Fruit fly (Drosophila melanogaster) whole organism, embryonic: ENCODE measurements around the gene CG32651.

Experiments used
- CG14860 ChIP-seq: fragments of 200-800 bp; sonication (Bioruptor generic); IDR thresholded peaks from 3 replicates; pipeline ENCODE4 v1.3.6; 2022; ENCODE audit warnings: missing biosample characterization, missing genetic modification characterization; ENCODE audit not compliant: partially characterized antibody
- CG17912 ChIP-seq: fragments of 200-800 bp; sonication (Bioruptor generic); optimal IDR thresholded peaks from 2 replicates; lab custom pipeline; 2018; ENCODE audit warnings: missing biosample characterization, mild to moderate bottlenecking, missing genetic modification characterization
- CG6765 ChIP-seq: fragments of 200-800 bp; sonication (Bioruptor generic); optimal IDR thresholded peaks from 3 replicates; lab custom pipeline; 2017; ENCODE audit warnings: missing biosample characterization, mild to moderate bottlenecking, missing genetic modification characterization
- insv ChIP-seq, 2 experiments: fragments of 200-800 bp; sonication (Bioruptor generic); optimal IDR thresholded peaks; 3 replicates each; lab custom pipeline; 2016 to 2018; ENCODE audit warnings: missing biosample characterization in 2 of 2, missing genetic modification characterization in 2 of 2
- tin ChIP-seq: fragments of 200-800 bp; sonication (Bioruptor generic); optimal IDR thresholded peaks from 3 replicates; lab custom pipeline; 2016; ENCODE audit warnings: missing biosample characterization, missing genetic modification characterization

dm6 chrX:12389138-12389537, 19.1 kb downstream of the CG32651 start:
- TF ChIP-seq CG17912 (GFP tag; lab: Kevin White, UChicago), result no peak
- TF ChIP-seq CG14860, result no peak
- no peak for TF ChIP-seq CG6765 (GFP tag; lab: Kevin White, UChicago)
- TF ChIP-seq tin, result no peak
- no peak for TF ChIP-seq insv (GFP tag; optimal IDR thresholded peaks at IDR 0.05; lab: Kevin White, UChicago)
